Fruit fly (Drosophila melanogaster): Measurements from ENCODE around the gene CG4393.

Gene CG4393

dm6 chr3R:23386907-23387306, 2.3 kb upstream of the CG4393 start (continued):
- TF ChIP-seq CG8632 (GFP tag; optimal IDR thresholded peaks at IDR 0.05) (no peak), CG11762 (GFP tag; optimal IDR thresholded peaks at IDR 0.05; ENCODE audit: insufficient read depth) (peak; percentile 8), spab (GFP tag; optimal IDR thresholded peaks at IDR 0.05) (no peak), Hr39 (GFP tag; optimal IDR thresholded peaks at IDR 0.05) (peak; percentile 14), Sox15 (GFP tag; optimal IDR thresholded peaks at IDR 0.05) (no peak), Eip93F (GFP tag; optimal IDR thresholded peaks at IDR 0.05) (no peak), fd59A (GFP tag; optimal IDR thresholded peaks at IDR 0.05) (no peak)

- TF ChIP-seq Sox14 (GFP tag; optimal IDR thresholded peaks at IDR 0.05) (peak; percentile 75), Eip93F (GFP tag; optimal IDR thresholded peaks at IDR 0.05) (no peak), pdm3 (GFP tag; optimal IDR thresholded peaks at IDR 0.05) (peak; percentile 3), CG16779 (tag; optimal IDR thresholded peaks at IDR 0.05) (peak; percentile 41), Ets21C (GFP tag; optimal IDR thresholded peaks at IDR 0.05) (no peak), fkh (GFP tag; optimal IDR thresholded peaks at IDR 0.05) (peak; percentile 62), vri (GFP tag; optimal IDR thresholded peaks at IDR 0.05) (peak; percentile 19), Eip78C (GFP tag) (peak; percentile 62)
Measured at dm6 chr3R:23386021-23386457, 1.5 kb upstream of the CG4393 start.

dm6 chr3R:23383723-23384122, 854 bp downstream of the CG4393 start:
- TF ChIP-seq CG16779 (tag; optimal IDR thresholded peaks at IDR 0.05) (no peak), Ets96B (tag; optimal IDR thresholded peaks at IDR 0.05) (no peak), Gug (GFP tag; IDR thresholded peaks at IDR 0.05) (no peak), net (GFP tag; optimal IDR thresholded peaks at IDR 0.05) (no peak), CG8319 (GFP tag; optimal IDR thresholded peaks at IDR 0.05) (no peak), CG9139 (GFP tag; optimal IDR thresholded peaks at IDR 0.05) (no peak), CG11902 (GFP tag; optimal IDR thresholded peaks at IDR 0.05) (no peak), Eip93F (GFP tag; optimal IDR thresholded peaks at IDR 0.05) (no peak), spab (GFP tag; optimal IDR thresholded peaks at IDR 0.05) (no peak), Blimp-1 (GFP tag; optimal IDR thresholded peaks at IDR 0.05) (no peak), topi (GFP tag; optimal IDR thresholded peaks at IDR 0.05) (no peak), CG10631 (GFP tag; optimal IDR thresholded peaks at IDR 0.05) (no peak), CG3919 (GFP tag; optimal IDR thresholded peaks at IDR 0.05) (no peak), eg (GFP tag; IDR thresholded peaks at IDR 0.05) (no peak), fd59A (GFP tag; optimal IDR thresholded peaks at IDR 0.05) (no peak), ss (GFP tag; optimal IDR thresholded peaks at IDR 0.05) (no peak), CG4318 (GFP tag; optimal IDR thresholded peaks at IDR 0.05) (no peak), Lpt (GFP tag; optimal IDR thresholded peaks at IDR 0.05) (no peak)

DNA sequence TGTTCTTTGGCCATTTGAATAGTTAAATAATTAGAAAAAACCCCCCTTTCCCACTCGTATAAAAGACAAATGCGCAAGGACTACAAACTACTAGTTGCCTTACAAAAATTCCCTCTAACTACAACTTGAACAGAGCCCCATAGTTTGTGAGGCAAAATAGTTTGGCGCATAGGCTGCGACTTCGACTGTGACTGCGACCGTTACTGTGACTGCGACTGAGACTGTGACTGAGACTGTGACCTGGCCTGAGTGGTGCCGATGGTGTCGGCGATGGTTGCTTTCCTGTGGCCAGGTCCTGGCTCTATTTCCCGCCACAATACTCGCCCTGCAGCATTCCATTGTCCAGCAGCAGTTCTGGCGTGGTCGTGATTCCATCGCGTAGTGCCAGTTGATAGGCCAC, 7.3 kb downstream of the CG4393 start:
- TF ChIP-seq fkh (GFP tag; optimal IDR thresholded peaks at IDR 0.05) (no peak), Ets21C (GFP tag; optimal IDR thresholded peaks at IDR 0.05) (no peak), Gug (GFP tag; IDR thresholded peaks at IDR 0.05) (no peak), net (GFP tag; optimal IDR thresholded peaks at IDR 0.05) (no peak), topi (GFP tag; optimal IDR thresholded peaks at IDR 0.05) (no peak), lz (GFP tag; optimal IDR thresholded peaks at IDR 0.05) (no peak), Sox14 (GFP tag; optimal IDR thresholded peaks at IDR 0.05) (no peak), dac (GFP tag; optimal IDR thresholded peaks at IDR 0.05) (no peak), achi (GFP tag; optimal IDR thresholded peaks at IDR 0.05) (no peak), Eip78C (GFP tag) (no peak)

dm6 chr3R:23374290-23374689, 10.3 kb downstream of the CG4393 start:
- peak; percentile 29 for TF ChIP-seq achi (GFP tag; optimal IDR thresholded peaks at IDR 0.05)
- no peak for TF ChIP-seq CG11902 (GFP tag; optimal IDR thresholded peaks at IDR 0.05)
- peak in 1 of 2 experiments; percentile 15 for TF ChIP-seq salr (GFP tag; optimal IDR thresholded peaks at IDR 0.05)
- peak; percentile 72 for TF ChIP-seq CG8119 (GFP tag; IDR thresholded peaks at IDR 0.05)
- peak; percentile 23 for TF ChIP-seq Sox14 (GFP tag; optimal IDR thresholded peaks at IDR 0.05)
- peak; percentile 52 for TF ChIP-seq topi (GFP tag; optimal IDR thresholded peaks at IDR 0.05)
- TF ChIP-seq Hr38 (GFP tag; optimal IDR thresholded peaks at IDR 0.05) = no peak
- peak; percentile 39 for TF ChIP-seq CG7368 (GFP tag; optimal IDR thresholded peaks at IDR 0.05)
- TF ChIP-seq dsx (GFP tag; optimal IDR thresholded peaks at IDR 0.05; ENCODE audit: poor library complexity, severe bottlenecking) = no peak
- TF ChIP-seq Hr39 (GFP tag; optimal IDR thresholded peaks at IDR 0.05) = peak; percentile 21
- no peak for TF ChIP-seq Eip93F (GFP tag; optimal IDR thresholded peaks at IDR 0.05)
- TF ChIP-seq CG6808 (GFP tag; optimal IDR thresholded peaks at IDR 0.05) = peak; percentile 27
- no peak for TF ChIP-seq fd59A (GFP tag; optimal IDR thresholded peaks at IDR 0.05)
- TF ChIP-seq CG16779 (tag; optimal IDR thresholded peaks at IDR 0.05) = peak; percentile 52
- TF ChIP-seq esn (GFP tag; optimal IDR thresholded peaks at IDR 0.05) = peak; percentile 54
- TF ChIP-seq CG10669 (GFP tag; optimal IDR thresholded peaks at IDR 0.05) = no peak
- TF ChIP-seq Eip75B (GFP tag; optimal IDR thresholded peaks at IDR 0.05) = peak; percentile 28
- no peak for TF ChIP-seq CG4318 (GFP tag; optimal IDR thresholded peaks at IDR 0.05)
- TF ChIP-seq CG9139 (GFP tag; optimal IDR thresholded peaks at IDR 0.05) = no peak
- peak; percentile 25 for TF ChIP-seq CG8632 (GFP tag; optimal IDR thresholded peaks at IDR 0.05)
- peak; percentile 43 for TF ChIP-seq lz (GFP tag; optimal IDR thresholded peaks at IDR 0.05)
- TF ChIP-seq CG8319 (GFP tag; optimal IDR thresholded peaks at IDR 0.05) = peak; percentile 22
- peak; percentile 73 for TF ChIP-seq Sox102F (GFP tag; optimal IDR thresholded peaks at IDR 0.05)
- TF ChIP-seq eg (GFP tag; IDR thresholded peaks at IDR 0.05) = peak; percentile 91

Data from whole organism, prepupa.